Worm (Caenorhabditis elegans) whole organism, late embryonic: ENCODE results near the gene C34D4.4.

ENCODE experiments used
- C08G9.2 ChIP-seq: sonication (generic microtip); optimal IDR thresholded peaks from 2 replicates; lab custom pipeline; 2016; ENCODE audit warnings: mild to moderate bottlenecking, missing genetic modification characterization, moderate library complexity, missing compliant biosample characterization
- C38D4.7 ChIP-seq: fragments of 200-800 bp; sonication (Bioruptor generic); optimal IDR thresholded peaks from 2 replicates; lab custom pipeline; 2018; ENCODE audit warnings: mild to moderate bottlenecking, missing genetic modification characterization, moderate library complexity, missing compliant biosample characterization
- F13H6.1 ChIP-seq: sonication (generic microtip); optimal IDR thresholded peaks from 2 replicates; lab custom pipeline; 2016; ENCODE audit warnings: missing genetic modification characterization, missing compliant biosample characterization
- K09A11.1 ChIP-seq: sonication (generic microtip); optimal IDR thresholded peaks from 2 replicates; lab custom pipeline; 2017; ENCODE audit warnings: antibody characterized with exemption, mild to moderate bottlenecking, missing genetic modification characterization, missing compliant biosample characterization; ENCODE audit not compliant: insufficient read depth
- T23F11.4 ChIP-seq: fragments of 200-800 bp; sonication (Bioruptor generic); optimal IDR thresholded peaks from 2 replicates; lab custom pipeline; 2018; ENCODE audit warnings: mild to moderate bottlenecking, missing genetic modification characterization, missing compliant biosample characterization
- Y22D7AL.16 ChIP-seq: sonication (generic microtip); optimal IDR thresholded peaks from 2 replicates; lab custom pipeline; 2016; ENCODE audit warnings: missing genetic modification characterization, missing compliant biosample characterization
- ahr-1 ChIP-seq: sonication (generic microtip); optimal IDR thresholded peaks from 2 replicates; lab custom pipeline; 2016; ENCODE audit warnings: missing genetic modification characterization, missing compliant biosample characterization
- ceh-14 ChIP-seq: sonication (generic microtip); optimal IDR thresholded peaks from 2 replicates; lab custom pipeline; 2016; ENCODE audit warnings: missing genotype, missing genetic modification characterization, missing compliant biosample characterization
- ceh-18 ChIP-seq: sonication (generic microtip); optimal IDR thresholded peaks from 2 replicates; lab custom pipeline; 2016; ENCODE audit warnings: missing genetic modification characterization, missing compliant biosample characterization
- ceh-19 ChIP-seq: fragments of 200-800 bp; sonication (Bioruptor generic); optimal IDR thresholded peaks from 2 replicates; lab custom pipeline; 2018; ENCODE audit warnings: mild to moderate bottlenecking, missing genetic modification characterization, missing compliant biosample characterization
- ceh-24 ChIP-seq: sonication (generic microtip); optimal IDR thresholded peaks from 2 replicates; lab custom pipeline; 2016; ENCODE audit warnings: mild to moderate bottlenecking, missing genetic modification characterization, missing compliant biosample characterization
- ceh-31 ChIP-seq: sonication (generic microtip); optimal IDR thresholded peaks from 2 replicates; lab custom pipeline; 2016; ENCODE audit warnings: missing genetic modification characterization, missing compliant biosample characterization
- ceh-34 ChIP-seq: sonication (generic microtip); optimal IDR thresholded peaks from 2 replicates; lab custom pipeline; 2016; ENCODE audit warnings: mild to moderate bottlenecking, missing genetic modification characterization, missing compliant biosample characterization
- dmd-4 ChIP-seq: sonication (generic microtip); optimal IDR thresholded peaks from 2 replicates; lab custom pipeline; 2016; ENCODE audit warnings: borderline replicate concordance, missing genetic modification characterization, missing compliant biosample characterization
- dve-1 ChIP-seq: sonication (generic microtip); optimal IDR thresholded peaks from 2 replicates; lab custom pipeline; 2017; ENCODE audit warnings: antibody characterized with exemption, mild to moderate bottlenecking, missing genetic modification characterization, missing compliant biosample characterization
- ets-4 ChIP-seq: sonication (generic microtip); optimal IDR thresholded peaks from 2 replicates; lab custom pipeline; 2016; ENCODE audit warnings: missing genetic modification characterization, missing compliant biosample characterization
- eyg-1 ChIP-seq: sonication (generic microtip); optimal IDR thresholded peaks from 2 replicates; lab custom pipeline; 2016; ENCODE audit warnings: missing genotype, missing genetic modification characterization, missing compliant biosample characterization
- gmeb-2 ChIP-seq: sonication (generic microtip); optimal IDR thresholded peaks from 2 replicates; lab custom pipeline; 2016; ENCODE audit warnings: missing genetic modification characterization, inconsistent platforms, missing compliant biosample characterization
- hlh-13 ChIP-seq: fragments of 200-800 bp; sonication (Bioruptor generic); optimal IDR thresholded peaks from 2 replicates; lab custom pipeline; 2018; ENCODE audit warnings: mild to moderate bottlenecking, missing genetic modification characterization, missing compliant biosample characterization
- hlh-15 ChIP-seq: sonication (generic microtip); optimal IDR thresholded peaks from 2 replicates; lab custom pipeline; 2016; ENCODE audit warnings: missing genetic modification characterization, missing compliant biosample characterization
- hlh-30 ChIP-seq: sonication (generic microtip); optimal IDR thresholded peaks from 2 replicates; lab custom pipeline; 2017; ENCODE audit warnings: antibody characterized with exemption, missing genetic modification characterization, missing compliant biosample characterization; ENCODE audit not compliant: insufficient read depth
- hlh-8 ChIP-seq: sonication (generic microtip); optimal IDR thresholded peaks from 2 replicates; lab custom pipeline; 2016; ENCODE audit warnings: missing genotype, missing genetic modification characterization, missing compliant biosample characterization
- madf-2 ChIP-seq: sonication (generic microtip); optimal IDR thresholded peaks from 2 replicates; lab custom pipeline; 2017; ENCODE audit warnings: missing genetic modification characterization, missing compliant biosample characterization
- mec-3 ChIP-seq: sonication (generic microtip); optimal IDR thresholded peaks from 2 replicates; lab custom pipeline; 2016; ENCODE audit warnings: borderline replicate concordance, missing genetic modification characterization, missing compliant biosample characterization
- nfya-1 ChIP-seq: sonication (generic microtip); optimal IDR thresholded peaks from 2 replicates; lab custom pipeline; 2017; ENCODE audit warnings: missing genetic modification characterization, mild to moderate bottlenecking, missing compliant biosample characterization, antibody characterized with exemption, moderate library complexity
- nhr-11 ChIP-seq: fragments of 150-350 bp; optimal IDR thresholded peaks from 2 replicates; lab custom pipeline; 2014; ENCODE audit warnings: missing biosample characterization, missing genetic modification characterization
- nhr-232 ChIP-seq: sonication (generic microtip); optimal IDR thresholded peaks from 2 replicates; lab custom pipeline; 2016; ENCODE audit warnings: missing genetic modification characterization, missing compliant biosample characterization
- npax-4 ChIP-seq: sonication (generic microtip); optimal IDR thresholded peaks from 2 replicates; lab custom pipeline; 2016; ENCODE audit warnings: missing genetic modification characterization, missing compliant biosample characterization
- odd-2 ChIP-seq: sonication (generic microtip); optimal IDR thresholded peaks from 2 replicates; lab custom pipeline; 2017; ENCODE audit warnings: antibody characterized with exemption, mild to moderate bottlenecking, missing genetic modification characterization, missing compliant biosample characterization
- pag-3 ChIP-seq: sonication (generic microtip); optimal IDR thresholded peaks from 2 replicates; lab custom pipeline; 2016; ENCODE audit warnings: missing compliant biosample characterization, missing genetic modification characterization, borderline replicate concordance
- pat-9 ChIP-seq: fragments of 200-800 bp; sonication (Bioruptor generic); optimal IDR thresholded peaks from 2 replicates; lab custom pipeline; 2018; ENCODE audit warnings: mild to moderate bottlenecking, missing genetic modification characterization, moderate library complexity, missing compliant biosample characterization
- pha-2 ChIP-seq: sonication (generic microtip); optimal IDR thresholded peaks from 2 replicates; lab custom pipeline; 2017; ENCODE audit warnings: mild to moderate bottlenecking, missing genetic modification characterization, missing compliant biosample characterization
- pqm-1 ChIP-seq: sonication (generic microtip); optimal IDR thresholded peaks from 2 replicates; lab custom pipeline; 2016; ENCODE audit warnings: missing genetic modification characterization, missing compliant biosample characterization
- pros-1 ChIP-seq: fragments of 150-350 bp; optimal IDR thresholded peaks from 2 replicates; lab custom pipeline; 2014; ENCODE audit warnings: missing biosample characterization, missing genetic modification reagents, missing genetic modification characterization
- sox-2 ChIP-seq: fragments of 200-800 bp; sonication (Bioruptor generic); IDR thresholded peaks from 2 replicates; pipeline ENCODE4 v1.3.6; 2022; ENCODE audit warnings: missing genetic modification reagents, missing genetic modification characterization, missing compliant biosample characterization
- sox-4 ChIP-seq: sonication (generic microtip); optimal IDR thresholded peaks from 2 replicates; lab custom pipeline; 2017; ENCODE audit warnings: mild to moderate bottlenecking, missing genetic modification characterization, inconsistent platforms, missing compliant biosample characterization
- tbx-7 ChIP-seq: sonication (generic microtip); optimal IDR thresholded peaks from 2 replicates; lab custom pipeline; 2016; ENCODE audit warnings: missing genotype, missing genetic modification characterization, missing compliant biosample characterization
- ttx-3 ChIP-seq: sonication (generic microtip); optimal IDR thresholded peaks from 2 replicates; lab custom pipeline; 2016; ENCODE audit warnings: missing genetic modification reagents, missing genetic modification characterization, missing compliant biosample characterization
- unc-55 ChIP-seq: sonication (generic microtip); optimal IDR thresholded peaks from 2 replicates; lab custom pipeline; 2017; ENCODE audit warnings: missing biosample characterization, missing genetic modification reagents, missing genetic modification characterization
- unc-86 ChIP-seq: sonication (generic microtip); optimal IDR thresholded peaks from 2 replicates; lab custom pipeline; 2016; ENCODE audit warnings: missing genetic modification characterization, missing compliant biosample characterization
- zip-5 ChIP-seq: sonication (generic microtip); optimal IDR thresholded peaks from 2 replicates; lab custom pipeline; 2016; ENCODE audit warnings: missing genetic modification characterization, missing compliant biosample characterization

C34D4.4 gene

DNA sequence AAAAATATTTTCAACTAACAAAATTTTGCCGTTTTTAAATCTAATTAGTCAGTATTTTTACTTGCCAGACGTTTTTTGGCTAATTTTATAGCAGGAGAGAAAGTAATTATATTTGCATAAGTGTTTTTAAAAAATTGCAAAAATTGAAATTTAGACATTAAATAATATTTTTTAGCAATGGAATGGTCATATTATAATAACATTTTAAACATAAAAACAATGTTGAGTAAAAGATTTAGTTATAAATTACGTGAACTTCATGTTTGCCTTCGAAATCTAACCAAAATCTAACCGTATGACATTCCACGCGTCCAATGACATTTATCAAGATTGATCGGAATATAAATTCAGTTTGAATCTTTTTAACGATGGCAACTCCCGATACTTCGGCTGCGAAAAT is 5.2 kb downstream of the C34D4.4 start, which contains the start of gene C34D4.2:
Gene C34D4.2 (plus strand): TSS at position 301 of the 400 bp plus-strand sequence.
- TF ChIP-seq nhr-232 (tag; lab: Kevin White, UChicago) (no peak), eyg-1 (tag; lab: Kevin White, UChicago) (no peak), dve-1 (tag; lab: Kevin White, UChicago) (no peak), pros-1 (tag; lab: Kevin White, UChicago) (no peak), pat-9 (tag; lab: Kevin White, UChicago) (no peak), hlh-15 (tag; lab: Kevin White, UChicago) (no peak), hlh-8 (tag; lab: Kevin White, UChicago) (no peak), ceh-14 (no peak), sox-4 (tag; lab: Kevin White, UChicago) (no peak), F13H6.1 (tag; lab: Kevin White, UChicago) (no peak), ttx-3 (tag; lab: Kevin White, UChicago) (no peak), Y22D7AL.16 (tag; lab: Kevin White, UChicago) (no peak), ceh-18 (no peak), ceh-31 (no peak), pha-2 (tag; lab: Kevin White, UChicago) (no peak), ahr-1 (tag; lab: Kevin White, UChicago) (no peak), dmd-4 (tag; lab: Kevin White, UChicago) (no peak), ets-4 (tag; lab: Kevin White, UChicago) (no peak)

DNA sequence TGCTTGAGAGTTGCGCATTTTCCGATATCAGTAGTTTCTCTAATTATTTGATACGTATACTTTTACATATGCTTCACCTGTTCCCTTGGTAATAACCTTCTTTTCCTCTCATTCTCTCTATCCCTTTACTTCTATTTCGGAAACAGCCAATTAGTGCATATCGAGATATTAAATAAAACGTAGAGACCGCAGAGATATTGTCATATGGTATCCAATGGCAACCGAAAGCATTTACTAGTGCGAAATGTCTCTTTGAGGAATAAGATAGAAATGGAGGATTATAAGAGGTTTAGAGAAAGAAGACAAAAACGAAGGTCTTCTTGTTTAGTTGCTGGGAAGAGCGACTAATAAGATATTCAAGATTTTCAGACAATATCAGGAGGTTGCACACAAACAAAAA is 7.2 kb downstream of the C34D4.4 start, which contains the start of gene maph-9:
Gene maph-9 (plus strand): TSS at position 273 of the 400 bp plus-strand sequence.
- TF ChIP-seq ceh-31 (peak; percentile 28), C38D4.7 (GFP tag; lab: Kevin White, UChicago) (no peak), K09A11.1 (tag; lab: Kevin White, UChicago) (no peak), nfya-1 (peak; percentile 44), sox-2 (GFP tag; lab: Robert Waterston, UW) (no peak), pqm-1 (tag; lab: Kevin White, UChicago) (no peak), nhr-11 (tag; lab: Kevin White, UChicago) (no peak), C08G9.2 (no peak), ceh-14 (peak; percentile 30), tbx-7 (tag; lab: Kevin White, UChicago) (no peak)

DNA sequence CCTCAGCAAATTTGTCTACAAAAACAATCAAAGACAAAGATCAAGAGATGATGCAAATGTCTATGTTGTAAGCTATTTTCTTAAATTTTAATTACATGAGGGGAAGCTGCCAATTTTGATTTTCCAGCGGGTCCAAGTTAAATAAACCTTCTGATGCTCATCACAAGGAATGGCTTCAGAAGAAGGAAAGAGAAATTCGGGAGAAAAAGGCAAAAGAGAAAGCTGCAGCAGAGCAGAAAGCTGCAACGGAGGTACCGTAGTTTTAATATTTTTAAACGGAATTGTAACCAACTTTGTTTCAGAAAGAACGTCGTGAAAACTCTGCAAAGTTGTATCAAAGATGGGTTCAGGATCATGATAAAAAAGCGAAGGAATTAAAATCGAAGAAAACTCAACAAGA is 9.0 kb downstream of the C34D4.4 start:
- no peak for TF ChIP-seq eyg-1 (tag; lab: Kevin White, UChicago)
- no peak for TF ChIP-seq C08G9.2
- TF ChIP-seq hlh-30: no peak
- TF ChIP-seq gmeb-2 (tag; lab: Kevin White, UChicago): no peak
- no peak for TF ChIP-seq sox-2 (GFP tag; lab: Robert Waterston, UW)
- TF ChIP-seq ceh-14: no peak
- TF ChIP-seq tbx-7 (tag; lab: Kevin White, UChicago): no peak
- no peak for TF ChIP-seq mec-3 (tag; lab: Kevin White, UChicago)
- TF ChIP-seq ceh-24: no peak
- no peak for TF ChIP-seq hlh-13
- TF ChIP-seq sox-4 (tag; lab: Kevin White, UChicago): no peak
- TF ChIP-seq unc-55 (GFP tag; lab: Kevin White, UChicago): no peak
- no peak for TF ChIP-seq pag-3 (tag; lab: Kevin White, UChicago)
- no peak for TF ChIP-seq ttx-3 (tag; lab: Kevin White, UChicago)
- TF ChIP-seq C38D4.7 (GFP tag; lab: Kevin White, UChicago): no peak
- no peak for TF ChIP-seq pat-9 (tag; lab: Kevin White, UChicago)

DNA sequence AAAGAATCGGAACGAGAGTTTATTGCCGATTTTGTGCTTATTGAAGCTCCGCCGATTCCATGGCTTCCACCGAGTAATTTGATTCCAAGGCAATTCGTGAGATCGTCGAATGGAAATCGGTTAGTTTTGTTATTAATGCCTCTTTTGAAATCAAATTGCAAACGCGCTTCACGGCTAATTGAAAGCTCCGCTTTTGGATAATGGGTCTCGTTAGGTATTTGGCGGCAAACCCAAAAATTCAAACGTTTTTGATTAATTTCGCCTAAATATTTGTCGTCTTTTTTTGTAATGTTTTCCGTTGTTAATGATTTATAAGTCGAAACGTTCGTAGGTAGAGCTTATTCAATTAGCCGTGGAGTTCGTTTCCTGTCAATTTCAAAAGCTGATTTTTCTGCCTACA is 10.4 kb downstream of the C34D4.4 start:
- TF ChIP-seq zip-5 (no peak), ceh-34 (tag; lab: Kevin White, UChicago) (no peak), pat-9 (tag; lab: Kevin White, UChicago) (no peak), npax-4 (no peak), gmeb-2 (tag; lab: Kevin White, UChicago) (no peak), unc-86 (tag; lab: Kevin White, UChicago) (no peak), odd-2 (tag; lab: Kevin White, UChicago) (no peak), madf-2 (no peak), ceh-19 (GFP tag; lab: Kevin White, UChicago) (no peak), T23F11.4 (GFP tag; lab: Kevin White, UChicago) (no peak), C38D4.7 (GFP tag; lab: Kevin White, UChicago) (no peak), ceh-18 (no peak), mec-3 (tag; lab: Kevin White, UChicago) (no peak)
